Fruit fly (Drosophila melanogaster): ENCODE results near the gene CG8031.

Gene CG8031

DNA sequence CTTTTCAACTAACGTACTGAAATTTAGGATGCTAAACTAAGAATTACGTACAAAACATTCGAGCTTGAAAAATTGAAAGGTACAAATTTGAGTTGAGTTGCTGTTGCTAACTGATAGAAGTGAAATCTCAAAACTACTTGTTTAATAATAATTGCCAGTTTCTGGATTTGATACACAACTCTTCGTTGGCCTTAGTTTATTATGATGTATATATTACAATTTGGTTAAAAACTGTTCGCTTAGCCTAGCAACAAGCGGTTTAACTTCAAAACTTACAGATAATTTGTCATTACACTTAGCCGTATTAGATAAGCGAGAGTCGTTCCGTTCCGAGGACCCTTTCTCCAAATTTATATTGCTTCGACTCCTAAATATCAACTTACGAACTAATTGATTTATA lies 43.5 kb downstream of the CG8031 start, which contains the start of the genes CG14384 and grsm:
Gene CG14384, minus strand, starts transcription at position 101 of the 400 bp plus-strand sequence.
Gene grsm, minus strand, starts transcription at position 101 of the 400 bp plus-strand sequence.
- no peak for TF ChIP-seq Clk (GFP tag; optimal IDR thresholded peaks at IDR 0.05)
- TF ChIP-seq Hr96 (GFP tag; optimal IDR thresholded peaks at IDR 0.05), result no peak
- no peak for TF ChIP-seq bab1 (GFP tag; optimal IDR thresholded peaks at IDR 0.05)
- no peak for TF ChIP-seq CG14711 (tag; optimal IDR thresholded peaks at IDR 0.05)
- peak; percentile 44 for TF ChIP-seq kay (GFP tag; ENCODE audit: borderline replicate concordance)

DNA sequence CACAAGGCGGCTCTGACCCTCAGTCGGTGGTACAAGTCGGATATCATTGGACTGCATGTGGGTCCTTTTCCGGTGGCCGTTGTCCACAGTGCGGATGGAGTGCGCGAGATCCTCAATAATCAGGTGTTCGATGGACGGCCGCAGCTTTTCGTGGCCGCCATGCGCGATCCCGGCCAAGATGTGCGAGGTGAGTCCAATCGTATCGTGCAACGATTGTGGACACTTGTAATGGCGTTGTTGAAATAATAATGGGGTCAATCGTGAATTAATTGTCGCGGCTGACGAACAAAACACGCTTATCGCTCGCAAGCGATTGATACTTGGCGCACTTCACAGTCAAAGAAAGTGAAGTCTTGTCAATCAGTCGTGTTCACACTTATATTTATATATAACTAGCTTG lies 47.1 kb downstream of the CG8031 start:
- TF ChIP-seq pad (GFP tag; optimal IDR thresholded peaks at IDR 0.05) (no peak), bab1 (GFP tag; optimal IDR thresholded peaks at IDR 0.05) (no peak), CG33017 (tag; optimal IDR thresholded peaks at IDR 0.05) (no peak), Hr96 (GFP tag; optimal IDR thresholded peaks at IDR 0.05) (no peak), Crg-1 (GFP tag; optimal IDR thresholded peaks at IDR 0.05) (no peak), CG7045 (GFP tag; optimal IDR thresholded peaks at IDR 0.05) (no peak), cic (GFP tag; optimal IDR thresholded peaks at IDR 0.05) (no peak), kay (GFP tag; ENCODE audit: borderline replicate concordance) (no peak), Mnt (GFP tag; optimal IDR thresholded peaks at IDR 0.05) (no peak), CG1620 (GFP tag; optimal IDR thresholded peaks at IDR 0.05) (no peak), ovo (GFP tag; optimal IDR thresholded peaks at IDR 0.05) (no peak), toe (GFP tag; optimal IDR thresholded peaks at IDR 0.05) (no peak), CG14711 (tag; optimal IDR thresholded peaks at IDR 0.05) (no peak)

DNA sequence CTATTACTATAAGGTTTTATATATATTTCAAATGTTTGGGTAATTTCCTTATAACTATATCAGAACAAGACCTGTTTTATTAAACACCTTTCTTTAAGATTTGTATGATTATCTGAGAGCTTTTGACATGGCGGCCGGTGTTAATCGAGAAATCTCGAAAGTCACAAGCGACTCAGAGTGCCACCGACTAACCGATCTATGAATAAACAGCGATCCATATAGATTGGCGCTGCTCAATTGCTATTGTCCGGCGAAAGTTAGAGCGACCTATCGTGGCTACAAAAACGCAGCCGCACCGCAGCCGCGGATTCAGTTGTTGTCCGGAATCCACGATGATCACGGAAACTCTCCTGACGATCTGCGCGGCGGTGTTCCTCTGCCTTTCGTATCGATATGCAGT lies 47.6 kb downstream of the CG8031 start, which contains the start of gene Cyp304a1:
Gene Cyp304a1, plus strand, starts transcription at position 301 of the 400 bp plus-strand sequence.
- TF ChIP-seq tj (GFP tag; optimal IDR thresholded peaks at IDR 0.05), result no peak
- no peak for TF ChIP-seq CG7101 (tag; optimal IDR thresholded peaks at IDR 0.05)
- no peak for TF ChIP-seq kay (GFP tag; ENCODE audit: borderline replicate concordance)
- TF ChIP-seq ovo (GFP tag; optimal IDR thresholded peaks at IDR 0.05), result no peak
- no peak for TF ChIP-seq CG11617 (GFP tag; optimal IDR thresholded peaks at IDR 0.05)
- no peak for TF ChIP-seq Clk (GFP tag; optimal IDR thresholded peaks at IDR 0.05)
- no peak for TF ChIP-seq CG1620 (GFP tag; optimal IDR thresholded peaks at IDR 0.05)
- TF ChIP-seq pad (GFP tag; optimal IDR thresholded peaks at IDR 0.05), result no peak
- TF ChIP-seq Mnt (GFP tag; optimal IDR thresholded peaks at IDR 0.05), result no peak
- TF ChIP-seq bab1 (GFP tag; optimal IDR thresholded peaks at IDR 0.05), result no peak
- no peak for TF ChIP-seq CG7045 (GFP tag; optimal IDR thresholded peaks at IDR 0.05)
- TF ChIP-seq CG14711 (tag; optimal IDR thresholded peaks at IDR 0.05), result no peak

DNA sequence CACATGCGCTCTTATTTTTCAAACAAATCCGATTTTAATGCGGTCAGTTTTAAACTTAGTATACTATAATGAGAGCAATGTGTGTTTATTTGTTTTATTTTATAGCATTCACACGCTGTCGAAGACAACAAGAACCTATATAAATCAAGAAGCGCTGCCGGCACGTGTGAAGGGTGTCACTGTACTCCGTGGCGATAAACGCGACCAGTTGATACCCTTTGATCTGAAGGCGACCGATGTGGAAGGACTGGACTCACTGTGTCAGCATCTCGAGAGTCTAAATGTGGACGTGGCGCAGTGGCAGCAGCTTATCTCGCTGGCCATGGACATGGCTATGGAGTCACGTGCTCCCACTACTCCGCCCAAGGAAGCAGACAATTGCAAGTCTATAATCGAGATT lies 48.5 kb downstream of the CG8031 start:
- no peak for TF ChIP-seq Hr96 (GFP tag; optimal IDR thresholded peaks at IDR 0.05)
- no peak for TF ChIP-seq cic (GFP tag; optimal IDR thresholded peaks at IDR 0.05)

DNA sequence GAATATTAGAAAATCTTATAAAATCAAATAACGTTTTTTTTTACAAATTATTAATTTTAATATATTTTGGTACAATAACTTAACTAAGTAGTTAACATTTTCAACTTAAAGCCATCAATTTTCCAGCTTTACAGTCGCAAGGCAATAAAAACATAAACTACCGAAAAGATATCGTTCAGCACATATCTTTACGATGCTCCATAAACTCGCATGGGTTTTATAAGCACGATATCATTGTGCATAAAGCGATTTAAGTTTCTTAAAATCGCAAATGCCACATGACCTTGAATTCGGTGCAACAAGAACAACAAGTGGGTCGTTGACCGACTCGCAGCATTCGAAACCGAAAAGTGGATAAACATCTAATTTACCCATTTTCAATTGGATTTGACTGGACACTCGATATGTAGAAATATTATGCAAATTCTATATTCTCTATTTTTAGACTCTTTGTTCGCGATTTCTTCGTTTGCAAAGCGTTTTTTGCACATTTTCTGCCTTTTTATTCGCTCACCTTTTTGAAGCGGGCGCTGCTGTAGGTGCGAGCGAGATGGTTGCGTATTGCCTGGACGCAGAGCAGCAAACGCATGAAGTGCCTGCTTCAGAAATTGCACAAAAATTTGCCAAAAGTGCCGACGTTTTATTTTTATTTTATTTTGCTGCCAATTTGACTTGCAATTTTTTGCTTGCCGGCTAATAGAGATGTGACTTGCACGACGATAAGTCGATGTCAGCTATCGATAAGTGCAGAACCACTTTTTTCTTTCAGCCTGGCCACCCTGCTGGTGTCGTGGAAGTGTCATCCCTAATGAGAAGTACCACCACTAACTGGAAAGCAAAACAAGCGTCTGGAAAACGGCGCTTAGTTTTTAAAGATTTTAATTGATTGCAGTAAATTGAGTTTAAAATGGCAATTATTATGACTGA lies 49.9 kb downstream of the CG8031 start, which contains the start of gene Spc25:
Gene Spc25, plus strand, starts transcription at position 817 of the 927 bp plus-strand sequence.
- TF ChIP-seq pad (GFP tag; optimal IDR thresholded peaks at IDR 0.05), result no peak
- TF ChIP-seq CG11617 (GFP tag; optimal IDR thresholded peaks at IDR 0.05), result no peak
- peak; percentile 64 for TF ChIP-seq tj (GFP tag; optimal IDR thresholded peaks at IDR 0.05)
- no peak for TF ChIP-seq ovo (GFP tag; optimal IDR thresholded peaks at IDR 0.05)
- peak; percentile 20 for TF ChIP-seq CG7101 (tag; optimal IDR thresholded peaks at IDR 0.05)
- TF ChIP-seq CG14711 (tag; optimal IDR thresholded peaks at IDR 0.05), result peak; percentile 63
- TF ChIP-seq kay (GFP tag; ENCODE audit: borderline replicate concordance), result no peak
- no peak for TF ChIP-seq CG33017 (tag; optimal IDR thresholded peaks at IDR 0.05)
- no peak for TF ChIP-seq Clk (GFP tag; optimal IDR thresholded peaks at IDR 0.05)
- peak; percentile 27 for TF ChIP-seq CG5204 (GFP tag; optimal IDR thresholded peaks at IDR 0.05)
- peak; percentile 38 for TF ChIP-seq toe (GFP tag; optimal IDR thresholded peaks at IDR 0.05)
- TF ChIP-seq Hr96 (GFP tag; optimal IDR thresholded peaks at IDR 0.05), result peak; percentile 29
- TF ChIP-seq CG12768 (GFP tag; optimal IDR thresholded peaks at IDR 0.05), result no peak
- peak; percentile 53 for TF ChIP-seq CG1620 (GFP tag; optimal IDR thresholded peaks at IDR 0.05)
- peak; percentile 54 for TF ChIP-seq bab1 (GFP tag; optimal IDR thresholded peaks at IDR 0.05)
- no peak for TF ChIP-seq cic (GFP tag; optimal IDR thresholded peaks at IDR 0.05)
- no peak for TF ChIP-seq cnc (optimal IDR thresholded peaks at IDR 0.05)
- TF ChIP-seq Mnt (GFP tag; optimal IDR thresholded peaks at IDR 0.05), result peak; percentile 18
- TF ChIP-seq CG7045 (GFP tag; optimal IDR thresholded peaks at IDR 0.05), result no peak
- TF ChIP-seq Crg-1 (GFP tag; optimal IDR thresholded peaks at IDR 0.05), result peak; percentile 5

DNA sequence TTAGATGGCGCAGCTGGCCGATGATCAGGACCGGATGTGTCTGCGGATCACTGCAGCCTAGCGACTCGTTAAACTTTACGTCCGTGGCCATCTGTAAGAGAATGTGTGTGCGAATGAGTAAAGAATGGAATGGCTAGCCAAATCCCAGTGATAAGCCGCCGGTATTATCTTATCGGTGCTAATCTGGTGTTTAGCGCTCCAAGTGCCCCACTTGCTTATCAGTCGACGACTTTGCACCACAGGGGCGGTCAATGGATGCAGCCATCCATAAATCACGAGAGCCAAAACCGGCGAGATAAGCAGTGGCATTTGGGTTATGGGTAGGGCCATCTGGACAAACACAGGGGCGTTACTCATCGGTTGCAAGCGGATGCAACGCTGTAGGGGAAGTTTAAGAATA lies 50.9 kb downstream of the CG8031 start:
- TF ChIP-seq CG7045 (GFP tag; optimal IDR thresholded peaks at IDR 0.05), result no peak
- no peak for TF ChIP-seq bab1 (GFP tag; optimal IDR thresholded peaks at IDR 0.05)
- TF ChIP-seq CG11617 (GFP tag; optimal IDR thresholded peaks at IDR 0.05), result no peak
- TF ChIP-seq pad (GFP tag; optimal IDR thresholded peaks at IDR 0.05), result no peak
- TF ChIP-seq CG1620 (GFP tag; optimal IDR thresholded peaks at IDR 0.05), result no peak
- no peak for TF ChIP-seq Crg-1 (GFP tag; optimal IDR thresholded peaks at IDR 0.05)
- no peak for TF ChIP-seq CG7101 (tag; optimal IDR thresholded peaks at IDR 0.05)
- TF ChIP-seq Clk (GFP tag; optimal IDR thresholded peaks at IDR 0.05), result no peak
- no peak for TF ChIP-seq CG14711 (tag; optimal IDR thresholded peaks at IDR 0.05)
- TF ChIP-seq toe (GFP tag; optimal IDR thresholded peaks at IDR 0.05), result no peak
- no peak for TF ChIP-seq Mnt (GFP tag; optimal IDR thresholded peaks at IDR 0.05)
- TF ChIP-seq ovo (GFP tag; optimal IDR thresholded peaks at IDR 0.05), result no peak
- no peak for TF ChIP-seq cic (GFP tag; optimal IDR thresholded peaks at IDR 0.05)
- TF ChIP-seq tj (GFP tag; optimal IDR thresholded peaks at IDR 0.05), result no peak
- no peak for TF ChIP-seq CG5204 (GFP tag; optimal IDR thresholded peaks at IDR 0.05)
- no peak for TF ChIP-seq kay (GFP tag; ENCODE audit: borderline replicate concordance)
- TF ChIP-seq cnc (optimal IDR thresholded peaks at IDR 0.05), result no peak
- TF ChIP-seq CG33017 (tag; optimal IDR thresholded peaks at IDR 0.05), result no peak
- TF ChIP-seq Hr96 (GFP tag; optimal IDR thresholded peaks at IDR 0.05), result no peak
